Fruit fly (Drosophila melanogaster) whole organism, adult: ENCODE measurements around the gene PDCD-5.

Source experiments
- CG12768 ChIP-seq: fragments of 200-800 bp; sonication (Bioruptor generic); optimal IDR thresholded peaks from 2 replicates; lab custom pipeline; 2017; ENCODE audit warnings: missing biosample characterization, missing genetic modification characterization, mild to moderate bottlenecking, moderate library complexity, missing genetic modification reagents
- CG14711 ChIP-seq: fragments of 200-800 bp; sonication (Bioruptor generic); optimal IDR thresholded peaks from 2 replicates; lab custom pipeline; 2018; ENCODE audit warnings: missing biosample characterization, mild to moderate bottlenecking, missing genetic modification characterization, moderate library complexity
- CG1620 ChIP-seq: fragments of 200-800 bp; sonication (Bioruptor generic); optimal IDR thresholded peaks from 2 replicates; lab custom pipeline; 2016; ENCODE audit warnings: missing biosample characterization, missing genetic modification characterization
- Clk ChIP-seq: fragments of 200-800 bp; sonication (Bioruptor generic); optimal IDR thresholded peaks from 2 replicates; lab custom pipeline; 2017; ENCODE audit warnings: missing biosample characterization, missing genetic modification characterization
- Hr96 ChIP-seq: fragments of 200-800 bp; sonication (Bioruptor generic); optimal IDR thresholded peaks from 2 replicates; lab custom pipeline; 2016; ENCODE audit warnings: missing biosample characterization, missing genetic modification characterization
- Mnt ChIP-seq: fragments of 200-800 bp; sonication (Bioruptor generic); optimal IDR thresholded peaks from 2 replicates; lab custom pipeline; 2016; ENCODE audit warnings: missing biosample characterization, mild to moderate bottlenecking, missing genetic modification characterization
- cic ChIP-seq: fragments of 200-800 bp; sonication (Bioruptor generic); optimal IDR thresholded peaks from 2 replicates; lab custom pipeline; 2017; ENCODE audit warnings: missing biosample characterization, mild to moderate bottlenecking, missing genetic modification characterization, moderate library complexity
- cnc ChIP-seq, 2 experiments: fragments of >200 bp; optimal IDR thresholded peaks; 2 replicates each; lab custom pipeline; 2017
- kay ChIP-seq: fragments of 200-800 bp; sonication (Bioruptor generic); peaks from one replicate; lab custom pipeline; 2016; ENCODE audit warnings: missing biosample characterization, missing genetic modification characterization, borderline replicate concordance
- ovo ChIP-seq: fragments of 200-800 bp; sonication (Bioruptor generic); optimal IDR thresholded peaks from 2 replicates; lab custom pipeline; 2016; ENCODE audit warnings: missing biosample characterization, missing genetic modification characterization
- pad ChIP-seq: fragments of 200-800 bp; sonication (Bioruptor generic); optimal IDR thresholded peaks from 3 replicates; lab custom pipeline; 2017; ENCODE audit warnings: missing biosample characterization, missing genetic modification characterization, mild to moderate bottlenecking, moderate library complexity, missing genetic modification reagents
- toe ChIP-seq: fragments of 200-800 bp; sonication (Bioruptor generic); optimal IDR thresholded peaks from 2 replicates; lab custom pipeline; 2016; ENCODE audit warnings: missing biosample characterization, missing genetic modification characterization

DNA sequence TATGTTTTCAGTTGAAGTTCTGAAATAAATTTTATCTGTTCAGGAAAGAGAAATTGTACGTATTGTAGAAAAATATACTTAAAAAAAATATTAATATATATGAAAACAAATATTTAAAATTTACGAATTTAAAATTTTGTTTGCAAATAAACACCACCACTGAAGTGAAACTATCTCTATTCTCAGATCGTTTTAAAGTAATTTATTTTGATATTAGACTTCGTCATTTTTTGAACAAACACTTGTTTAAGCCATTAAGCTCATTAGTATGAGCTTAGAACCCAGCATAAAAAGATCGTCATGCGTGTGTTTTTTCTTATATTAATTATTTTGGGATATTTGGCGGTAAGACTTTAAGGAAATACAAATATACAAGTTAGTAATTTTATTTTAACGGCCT lies 32.9 kb downstream of the PDCD-5 start, which contains the start of gene CG33688:
- TF ChIP-seq CG14711 = no peak
- no peak for TF ChIP-seq CG1620 (GFP tag; lab: Kevin White, UChicago)
- TF ChIP-seq kay (GFP tag; lab: Kevin White, UChicago) = no peak
- TF ChIP-seq pad (GFP tag; lab: Kevin White, UChicago) = no peak
- TF ChIP-seq Hr96 (GFP tag; lab: Kevin White, UChicago) = no peak
- no peak for TF ChIP-seq Mnt
- no peak for TF ChIP-seq toe (GFP tag; lab: Kevin White, UChicago)
- TF ChIP-seq CG12768 (GFP tag; lab: Kevin White, UChicago) = no peak
- TF ChIP-seq Clk = no peak
- TF ChIP-seq cic (GFP tag; lab: Kevin White, UChicago) = no peak
- no peak for TF ChIP-seq cnc (optimal IDR thresholded peaks at IDR 0.05; lab: Kevin White, UChicago)
- TF ChIP-seq ovo (GFP tag; lab: Kevin White, UChicago) = no peak
